Worm (Caenorhabditis elegans): ENCODE results near the gene F16B4.6.

ce11 chrV:1600561-1601088 is 13.6 kb downstream of the F16B4.6 start, which contains the start of gene F16B4.2:
- TF ChIP-seq F57A8.1 (GFP tag; optimal IDR thresholded peaks at IDR 0.05) (no peak), ekl-4 (GFP tag; IDR thresholded peaks at IDR 0.05) (no peak), ceh-58 (GFP tag; IDR thresholded peaks at IDR 0.05) (no peak), pha-4 (tag; optimal IDR thresholded peaks at IDR 0.05) (no peak)

All from whole organism, young adult.